Fruit fly (Drosophila melanogaster) whole organism, prepupa: ENCODE results near the gene ND-42.

Experiments used
- CG10631 ChIP-seq: fragments of 200-800 bp; sonication (Bioruptor generic); optimal IDR thresholded peaks from 2 replicates; lab custom pipeline; 2016; ENCODE audit warnings: missing biosample characterization, missing genetic modification characterization
- CG10669 ChIP-seq: fragments of 200-800 bp; sonication (Bioruptor generic); optimal IDR thresholded peaks from 3 replicates; lab custom pipeline; 2018; ENCODE audit warnings: missing biosample characterization, mild to moderate bottlenecking, missing genetic modification characterization, moderate library complexity
- CG11294 ChIP-seq: fragments of 200-800 bp; sonication (Bioruptor generic); IDR thresholded peaks from 2 replicates; pipeline ENCODE4 v1.3.6; 2022; ENCODE audit warnings: missing biosample characterization, missing genetic modification characterization
- CG11762 ChIP-seq: fragments of 200-800 bp; sonication (Bioruptor generic); optimal IDR thresholded peaks from 3 replicates; lab custom pipeline; 2016; ENCODE audit warnings: missing biosample characterization, missing genetic modification characterization; ENCODE audit not compliant: insufficient read depth
- CG11902 ChIP-seq: fragments of 200-800 bp; sonication (Bioruptor generic); optimal IDR thresholded peaks from 3 replicates; lab custom pipeline; 2016; ENCODE audit warnings: missing biosample characterization, missing genetic modification characterization
- CG15336 ChIP-seq: fragments of 200-800 bp; sonication (Bioruptor generic); IDR thresholded peaks from 2 replicates; pipeline ENCODE4 v1.3.6; 2022; ENCODE audit warnings: missing biosample characterization, missing genetic modification characterization
- CG1621 ChIP-seq: fragments of 200-800 bp; sonication (Bioruptor generic); optimal IDR thresholded peaks from 3 replicates; lab custom pipeline; 2018; ENCODE audit warnings: missing biosample characterization, mild to moderate bottlenecking, missing genetic modification characterization
- CG3032 ChIP-seq: fragments of 200-800 bp; optimal IDR thresholded peaks from 2 replicates; lab custom pipeline; 2019; ENCODE audit warnings: missing biosample characterization, mild to moderate bottlenecking, missing genetic modification characterization, moderate library complexity
- CG31627 ChIP-seq: fragments of 200-800 bp; sonication (Bioruptor generic); optimal IDR thresholded peaks from 3 replicates; lab custom pipeline; 2016; ENCODE audit warnings: missing biosample characterization, missing genetic modification characterization
- CG34406 ChIP-seq: fragments of 200-800 bp; sonication (Bioruptor generic); optimal IDR thresholded peaks from 3 replicates; lab custom pipeline; 2016; ENCODE audit warnings: missing biosample characterization, missing genetic modification characterization
- CG6163 ChIP-seq: fragments of 200-800 bp; sonication (Bioruptor generic); IDR thresholded peaks from 3 replicates; pipeline ENCODE4 v1.3.6; 2022; ENCODE audit warnings: missing biosample characterization, missing genetic modification characterization
- CG6792 ChIP-seq: fragments of 200-800 bp; sonication (Bioruptor generic); optimal IDR thresholded peaks from 3 replicates; lab custom pipeline; 2016; ENCODE audit warnings: missing biosample characterization, missing genetic modification characterization
- CG6854 ChIP-seq: fragments of 200-800 bp; sonication (Bioruptor generic); optimal IDR thresholded peaks from 2 replicates; lab custom pipeline; 2017; ENCODE audit warnings: missing biosample characterization, mild to moderate bottlenecking, missing genetic modification characterization
- CG8119 ChIP-seq: fragments of 200-800 bp; sonication (Bioruptor generic); IDR thresholded peaks from 3 replicates; pipeline ENCODE4 v1.3.6; 2022; ENCODE audit warnings: missing biosample characterization, missing genetic modification characterization
- Eip75B ChIP-seq: fragments of 200-800 bp; sonication (Bioruptor generic); optimal IDR thresholded peaks from 3 replicates; lab custom pipeline; 2016; ENCODE audit warnings: missing biosample characterization, missing genetic modification characterization
- Eip78C ChIP-seq: fragments of 200-800 bp; sonication (Bioruptor generic); peaks from one replicate; lab custom pipeline; 2016; ENCODE audit warnings: missing biosample characterization, missing genetic modification characterization
- Eip93F ChIP-seq: fragments of 200-800 bp; sonication (Bioruptor generic); optimal IDR thresholded peaks from 2 replicates; lab custom pipeline; 2016; ENCODE audit warnings: missing biosample characterization, mild to moderate bottlenecking, missing genetic modification characterization
- Ets21C ChIP-seq: fragments of 200-800 bp; sonication (Bioruptor generic); optimal IDR thresholded peaks from 3 replicates; lab custom pipeline; 2016; ENCODE audit warnings: missing biosample characterization, missing genetic modification characterization
- Ets96B ChIP-seq: fragments of 200-800 bp; optimal IDR thresholded peaks from 2 replicates; lab custom pipeline; 2019; ENCODE audit warnings: missing biosample characterization, mild to moderate bottlenecking, missing genetic modification characterization, moderate library complexity
- Hr39 ChIP-seq: fragments of 200-800 bp; sonication (Bioruptor generic); optimal IDR thresholded peaks from 2 replicates; lab custom pipeline; 2016; ENCODE audit warnings: missing biosample characterization, missing genetic modification characterization
- Hr4 ChIP-seq: fragments of 200-800 bp; sonication (Bioruptor generic); optimal IDR thresholded peaks from 3 replicates; lab custom pipeline; 2016; ENCODE audit warnings: missing biosample characterization, missing genetic modification characterization
- Lpt ChIP-seq: fragments of 200-800 bp; sonication (Bioruptor generic); optimal IDR thresholded peaks from 3 replicates; lab custom pipeline; 2016; ENCODE audit warnings: missing biosample characterization, missing genetic modification characterization
- Sox102F ChIP-seq: fragments of 200-800 bp; sonication (Bioruptor generic); optimal IDR thresholded peaks from 2 replicates; lab custom pipeline; 2016; ENCODE audit warnings: missing biosample characterization, mild to moderate bottlenecking, missing genetic modification characterization
- Sox14 ChIP-seq: fragments of 200-800 bp; sonication (Bioruptor generic); optimal IDR thresholded peaks from 3 replicates; lab custom pipeline; 2016; ENCODE audit warnings: missing biosample characterization, missing genetic modification characterization
- Sox15 ChIP-seq: fragments of 200-800 bp; sonication (Bioruptor generic); optimal IDR thresholded peaks from 3 replicates; lab custom pipeline; 2016; ENCODE audit warnings: missing biosample characterization, missing genetic modification characterization
- acj6 ChIP-seq: fragments of 200-800 bp; sonication (Bioruptor generic); optimal IDR thresholded peaks from 3 replicates; lab custom pipeline; 2016; ENCODE audit warnings: missing biosample characterization, missing genetic modification characterization
- cyc ChIP-seq: fragments of 200-800 bp; sonication (Bioruptor generic); optimal IDR thresholded peaks from 3 replicates; lab custom pipeline; 2016; ENCODE audit warnings: missing biosample characterization, missing genetic modification characterization
- dac ChIP-seq: fragments of 200-800 bp; sonication (Bioruptor generic); optimal IDR thresholded peaks from 2 replicates; lab custom pipeline; 2017; ENCODE audit warnings: missing biosample characterization, mild to moderate bottlenecking, missing genetic modification characterization
- dsx ChIP-seq: fragments of 200-800 bp; optimal IDR thresholded peaks from 3 replicates; lab custom pipeline; 2019; ENCODE audit warnings: missing biosample characterization, mild to moderate bottlenecking, missing genetic modification characterization, moderate library complexity; ENCODE audit not compliant: poor library complexity, severe bottlenecking
- esn ChIP-seq: fragments of 200-800 bp; sonication (Bioruptor generic); optimal IDR thresholded peaks from 2 replicates; lab custom pipeline; 2016; ENCODE audit warnings: missing biosample characterization, mild to moderate bottlenecking, missing genetic modification characterization, moderate library complexity
- fd59A ChIP-seq: fragments of 200-800 bp; sonication (Bioruptor generic); optimal IDR thresholded peaks from 2 replicates; lab custom pipeline; 2017; ENCODE audit warnings: missing biosample characterization, mild to moderate bottlenecking, missing genetic modification characterization, missing genetic modification reagents
- lz ChIP-seq: fragments of 200-800 bp; sonication (Bioruptor generic); optimal IDR thresholded peaks from 3 replicates; lab custom pipeline; 2016; ENCODE audit warnings: missing biosample characterization, missing genetic modification characterization
- net ChIP-seq: fragments of 200-800 bp; sonication (Bioruptor generic); optimal IDR thresholded peaks from 3 replicates; lab custom pipeline; 2016; ENCODE audit warnings: missing biosample characterization, missing genetic modification characterization
- salr ChIP-seq, 2 experiments: fragments of 200-800 bp; sonication (Bioruptor generic); optimal IDR thresholded peaks; 3 replicates each; lab custom pipeline; 2016 to 2018; ENCODE audit warnings: missing biosample characterization in 2 of 2, missing genetic modification characterization in 2 of 2, mild to moderate bottlenecking in 1 of 2
- ss ChIP-seq, 2 experiments: fragments of 200-800 bp; sonication (Bioruptor generic); optimal IDR thresholded peaks; 2 replicates in 1 of 2; 3 replicates in 1 of 2; lab custom pipeline; 2017 to 2018; ENCODE audit warnings: mild to moderate bottlenecking in 2 of 2, missing biosample characterization in 2 of 2, missing genetic modification characterization in 2 of 2, moderate library complexity in 1 of 2
- topi ChIP-seq: fragments of 200-800 bp; sonication (Bioruptor generic); optimal IDR thresholded peaks from 3 replicates; lab custom pipeline; 2016; ENCODE audit warnings: missing biosample characterization, missing genetic modification characterization
- vri ChIP-seq: fragments of 200-800 bp; sonication (Bioruptor generic); optimal IDR thresholded peaks from 3 replicates; lab custom pipeline; 2016; ENCODE audit warnings: missing biosample characterization, mild to moderate bottlenecking, missing genetic modification characterization

ND-42 gene

dm6 chr3R:22003508-22003907, 24.0 kb upstream of the ND-42 start:
- TF ChIP-seq CG10669 (GFP tag; lab: Kevin White, UChicago): no peak
- no peak for TF ChIP-seq CG1621
- TF ChIP-seq CG6163 (GFP tag; lab: Robert Waterston, UW): no peak
- TF ChIP-seq CG11762: no peak
- peak; percentile 84 for TF ChIP-seq Eip93F (GFP tag; lab: Kevin White, UChicago)

- TF ChIP-seq dac (GFP tag; lab: Kevin White, UChicago) (no peak), Eip78C (no peak), CG34406 (GFP tag; lab: Kevin White, UChicago) (no peak), CG11902 (GFP tag; lab: Kevin White, UChicago) (no peak), CG10631 (no peak), CG8119 (GFP tag; lab: Robert Waterston, UW) (no peak), CG15336 (GFP tag; lab: Robert Waterston, UW) (no peak), Hr4 (GFP tag; lab: Kevin White, UChicago) (no peak), net (GFP tag; lab: Kevin White, UChicago) (no peak), CG6854 (GFP tag; lab: Kevin White, UChicago) (no peak)
Measured at dm6 chr3R:22014397-22014796, 13.1 kb upstream of the ND-42 start, which contains the start of gene Theg. Gene Theg, plus strand, starts transcription at chr3R:22014697.

dm6 chr3R:22018777-22019420, 8.6 kb upstream of the ND-42 start, which contains the start of gene Idh3b:
Gene Idh3b, minus strand, starts transcription at chr3R:22019382.
- TF ChIP-seq CG10631 (peak; percentile 10), topi (peak; percentile 54), Eip78C (peak; percentile 76), CG11762 (no peak), esn (GFP tag; lab: Kevin White, UChicago) (peak; percentile 64), Ets96B (tag; lab: Kevin White, UChicago) (no peak), CG11902 (GFP tag; lab: Kevin White, UChicago) (peak; percentile 21), Sox15 (GFP tag; lab: Kevin White, UChicago) (peak; percentile 16), Hr4 (GFP tag; lab: Kevin White, UChicago) (no peak), Hr39 (GFP tag; lab: Kevin White, UChicago) (peak; percentile 55), lz (peak; percentile 62), CG11294 (GFP tag; lab: Robert Waterston, UW) (no peak), Ets21C (GFP tag; lab: Kevin White, UChicago) (peak; percentile 29), CG3032 (tag; lab: Kevin White, UChicago) (peak; percentile 46), acj6 (GFP tag; lab: Kevin White, UChicago) (peak; percentile 50), Sox14 (GFP tag; lab: Kevin White, UChicago) (peak; percentile 55), Sox102F (no peak), Eip75B (GFP tag; lab: Kevin White, UChicago) (no peak), vri (peak; percentile 70), ss (GFP tag; optimal IDR thresholded peaks at IDR 0.05; lab: Kevin White, UChicago) (peak in 1 of 2 experiments; percentile 26), dsx (GFP tag; lab: Kevin White, UChicago) (peak; percentile 30), cyc (GFP tag; lab: Kevin White, UChicago) (peak; percentile 56), fd59A (GFP tag; lab: Kevin White, UChicago) (no peak), CG6792 (GFP tag; lab: Kevin White, UChicago) (peak; percentile 29), CG31627 (GFP tag; lab: Kevin White, UChicago) (peak; percentile 53)

- no peak for TF ChIP-seq CG8119 (GFP tag; lab: Robert Waterston, UW)
- TF ChIP-seq ss (GFP tag; optimal IDR thresholded peaks at IDR 0.05; lab: Kevin White, UChicago): no peak
- TF ChIP-seq CG11762: no peak
- no peak for TF ChIP-seq CG31627 (GFP tag; lab: Kevin White, UChicago)
- no peak for TF ChIP-seq salr (GFP tag; optimal IDR thresholded peaks at IDR 0.05; lab: Kevin White, UChicago)
- TF ChIP-seq Eip78C: peak; percentile 17
- peak; percentile 90 for TF ChIP-seq vri
- TF ChIP-seq net (GFP tag; lab: Kevin White, UChicago): no peak
- TF ChIP-seq Lpt: no peak
- 0 out of 2 replicates have a peak, but pooled peaks have one; percentile 16 for TF ChIP-seq CG15336 (GFP tag; lab: Robert Waterston, UW)
- TF ChIP-seq, all 60 proteins: peak for 3
Measured at dm6 chr3R:22022623-22023022, 4.9 kb upstream of the ND-42 start.
